Worm (Caenorhabditis elegans) whole organism, L4/young adult: Measurements from ENCODE around the gene spig-5.

Source experiments
- W03F9.2 ChIP-seq: fragments of 150-350 bp; optimal IDR thresholded peaks from 2 replicates; lab custom pipeline; 2014; ENCODE audit warnings: missing biosample characterization, missing genetic modification characterization
- dao-5 ChIP-seq: sonication (generic microtip); optimal IDR thresholded peaks from 2 replicates; lab custom pipeline; 2016; ENCODE audit warnings: missing genotype, missing genetic modification characterization, moderate library complexity, missing compliant biosample characterization
- him-1 ChIP-seq: sonication (generic microtip); optimal IDR thresholded peaks from 2 replicates; lab custom pipeline; 2016; ENCODE audit warnings: missing genotype, missing genetic modification reagents, missing genetic modification characterization, missing compliant biosample characterization

DNA sequence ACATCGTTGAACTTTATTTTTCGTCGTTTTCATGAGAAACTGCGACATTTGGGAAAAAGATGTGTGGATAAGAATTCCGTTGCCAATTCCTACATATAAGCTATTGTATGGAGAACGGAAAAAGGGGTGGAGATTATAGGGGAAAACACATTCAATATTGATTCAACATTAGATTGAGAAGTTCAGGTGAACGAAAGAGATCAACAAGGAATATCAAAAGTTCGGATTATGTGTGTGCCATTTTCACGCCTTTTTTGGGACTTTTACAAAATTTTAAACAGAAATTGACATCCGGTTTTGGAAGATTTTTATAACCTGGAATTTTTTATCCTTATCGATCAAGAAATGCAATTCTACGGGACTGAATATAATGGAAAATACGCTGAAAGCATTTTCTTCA lies 19.5 kb downstream of the spig-5 start, which contains the start of gene F47B8.5:
- TF ChIP-seq him-1 (tag; lab: Kevin White, UChicago) (no peak), dao-5 (tag; lab: Kevin White, UChicago) (no peak), W03F9.2 (tag; lab: Kevin White, UChicago) (no peak)
